Fruit fly (Drosophila melanogaster): Measurements from ENCODE around the gene Ir40a.

DNA sequence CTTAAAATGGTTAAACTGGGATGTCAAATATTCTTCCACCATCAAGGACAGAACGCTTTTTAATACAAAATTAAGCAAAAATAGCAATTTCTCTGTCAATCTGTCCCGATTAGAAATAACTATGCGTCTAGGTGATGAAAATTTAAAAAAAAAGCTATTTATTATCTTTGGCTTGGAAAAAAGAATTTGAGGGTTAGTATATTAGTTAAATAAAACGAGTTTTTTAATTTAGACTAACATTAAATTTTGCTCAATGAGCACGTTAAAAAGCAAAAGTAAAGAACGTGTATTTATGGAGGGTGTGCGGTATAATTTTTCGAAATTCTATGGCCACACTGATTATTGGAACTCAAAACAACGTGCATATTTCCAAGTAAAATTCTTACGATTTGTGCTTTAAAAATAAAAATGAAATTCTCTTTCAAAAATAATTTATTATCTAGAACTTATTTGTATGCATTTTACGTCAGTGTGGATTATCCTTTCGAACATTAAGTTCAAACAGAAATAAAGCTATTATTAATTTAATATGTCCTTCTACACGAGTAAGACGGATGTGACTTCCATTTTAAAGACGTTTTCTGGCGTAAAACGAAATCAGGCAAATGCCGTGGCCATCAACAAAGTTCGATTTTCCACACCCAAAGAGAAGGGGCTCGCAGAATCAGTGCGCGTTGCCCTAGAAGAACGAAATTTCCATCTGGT lies 35.5 kb upstream of the Ir40a start, which contains the start of gene Tif-IA:
- TF ChIP-seq Hr78 (GFP tag; optimal IDR thresholded peaks at IDR 0.05) (no peak), usp (GFP tag; optimal IDR thresholded peaks at IDR 0.05) (no peak), Abd-B (GFP tag; optimal IDR thresholded peaks at IDR 0.05) (no peak), CrebA (GFP tag; optimal IDR thresholded peaks at IDR 0.05; ENCODE audit: borderline replicate concordance) (no peak), OdsH (GFP tag; optimal IDR thresholded peaks at IDR 0.05) (no peak)
